Fruit fly (Drosophila melanogaster): ENCODE measurements around the gene bond.

Gene bond

dm6 chr3R:22573590-22573989 lies 23.1 kb downstream of the bond start (continued):
- TF ChIP-seq dmrt99B (tag; optimal IDR thresholded peaks at IDR 0.05) (peak; percentile 13), CG15514 (GFP tag; optimal IDR thresholded peaks at IDR 0.05) (peak; percentile 17)

dm6 chr3R:22576096-22576697 lies 25.7 kb downstream of the bond start:
- TF ChIP-seq CG10267 (tag; optimal IDR thresholded peaks at IDR 0.05) (no peak), CG9727 (GFP tag; optimal IDR thresholded peaks at IDR 0.05) (no peak), CG17912 (GFP tag; optimal IDR thresholded peaks at IDR 0.05) (no peak), Drgx (GFP tag; IDR thresholded peaks at IDR 0.05) (peak; percentile 34; the same call in 1 of the 2 replicates), NC2β (GFP tag; optimal IDR thresholded peaks at IDR 0.05) (no peak), Ets65A (GFP tag) (peak; percentile 25), Med (GFP tag) (peak; percentile 6), grau (tag; optimal IDR thresholded peaks at IDR 0.05) (peak; percentile 26), Pdp1 (GFP tag; optimal IDR thresholded peaks at IDR 0.05) (peak in 1 of 2 experiments; percentile 13), CG2202 (tag; optimal IDR thresholded peaks at IDR 0.05) (no peak), sens (GFP tag) (peak; percentile 59), hkb (optimal IDR thresholded peaks at IDR 0.05) (no peak), hkb (GFP tag; IDR thresholded peaks at IDR 0.05) (no peak)

DNA sequence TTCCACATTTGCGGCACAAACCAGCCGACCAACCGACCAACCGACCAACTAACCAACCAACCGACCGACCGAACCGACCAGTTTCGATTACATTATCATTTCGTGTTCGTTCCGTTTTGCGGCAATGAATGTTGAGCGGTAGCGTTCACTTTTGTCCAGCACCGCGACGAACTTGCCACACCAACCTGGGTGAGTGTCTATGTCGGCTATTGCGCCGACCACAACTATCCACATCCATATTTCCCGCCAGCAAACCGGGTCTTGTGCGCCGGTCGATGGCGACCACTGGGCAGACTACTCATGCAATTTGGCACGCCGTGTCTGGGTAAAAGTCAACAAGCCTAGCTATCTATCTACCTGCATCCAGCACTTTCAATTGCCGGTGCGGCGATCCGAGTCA lies 26.5 kb downstream of the bond start:
- TF ChIP-seq slou (GFP tag; optimal IDR thresholded peaks at IDR 0.05) (no peak), CG5180 (GFP tag; optimal IDR thresholded peaks at IDR 0.05) (peak; percentile 73), CG6175 (GFP tag; IDR thresholded peaks at IDR 0.05) (peak; percentile 55; the same call in 1 of the 3 replicates), knrl (GFP tag; IDR thresholded peaks at IDR 0.05; ENCODE audit: partially characterized antibody) (no peak)

DNA sequence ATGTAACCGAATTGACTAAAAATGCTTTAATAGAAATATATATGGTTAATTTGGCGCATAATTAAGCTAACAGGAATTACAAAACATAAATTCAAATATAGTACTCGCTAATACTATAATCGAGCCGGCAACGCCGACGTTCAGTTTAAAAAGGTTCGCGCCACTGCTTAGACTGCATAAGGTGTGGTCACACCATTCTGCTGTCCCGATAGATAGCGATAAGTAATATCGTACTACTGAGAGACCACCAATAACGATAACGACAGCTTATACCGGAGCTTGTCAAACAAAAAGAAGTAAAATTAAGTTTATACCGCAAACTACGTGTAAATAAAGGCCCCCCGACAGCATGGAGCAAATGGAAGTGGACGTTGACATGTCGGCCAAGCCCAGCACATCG lies 30.1 kb downstream of the bond start, which contains the start of gene CSN6:
CSN6 (plus strand) TSS at position 228 of the 400 bp plus-strand sequence.
- no peak for TF ChIP-seq CG1792 (GFP tag; optimal IDR thresholded peaks at IDR 0.05)
- TF ChIP-seq CG10147 (GFP tag; optimal IDR thresholded peaks at IDR 0.05): no peak
- peak; percentile 41 for TF ChIP-seq Abd-B (GFP tag; optimal IDR thresholded peaks at IDR 0.05)
- no peak for TF ChIP-seq CG15269 (tag; optimal IDR thresholded peaks at IDR 0.05)
- TF ChIP-seq E2f2 (GFP tag; IDR thresholded peaks at IDR 0.05): peak; percentile 91
- peak; percentile 99 for TF ChIP-seq pzg (GFP tag; optimal IDR thresholded peaks at IDR 0.05)
- TF ChIP-seq CG18476 (GFP tag; optimal IDR thresholded peaks at IDR 0.05): peak; percentile 9
- no peak for TF ChIP-seq CG8089 (GFP tag; optimal IDR thresholded peaks at IDR 0.05)
- peak; percentile 27 for TF ChIP-seq CG17186 (GFP tag; optimal IDR thresholded peaks at IDR 0.05)
- peak; percentile 93 for TF ChIP-seq CG9797 (GFP tag; optimal IDR thresholded peaks at IDR 0.05)
- TF ChIP-seq cad (GFP tag; optimal IDR thresholded peaks at IDR 0.05): no peak
- 0 out of 2 replicates have a peak, but pooled peaks have one; percentile 24 for TF ChIP-seq sob (GFP tag; IDR thresholded peaks at IDR 0.05)
- TF ChIP-seq CG34376 (GFP tag; optimal IDR thresholded peaks at IDR 0.05): peak; percentile 60
- TF ChIP-seq zen (tag; optimal IDR thresholded peaks at IDR 0.05): peak; percentile 27
- TF ChIP-seq tin (GFP tag; optimal IDR thresholded peaks at IDR 0.05): peak; percentile 1
- TF ChIP-seq z (GFP tag; IDR thresholded peaks at IDR 0.05): no peak
- peak; percentile 82 for TF ChIP-seq Dll (GFP tag; IDR thresholded peaks at IDR 0.05; ENCODE audit: partially characterized antibody)
- TF ChIP-seq mld (GFP tag; IDR thresholded peaks at IDR 0.05; ENCODE audit: partially characterized antibody): peak; percentile 75
- TF ChIP-seq CG4820 (GFP tag; optimal IDR thresholded peaks at IDR 0.05): no peak
- TF ChIP-seq Eip74EF (GFP tag; optimal IDR thresholded peaks at IDR 0.05): no peak
- TF ChIP-seq Hr78 (GFP tag; optimal IDR thresholded peaks at IDR 0.05): no peak
- peak; percentile 8 for TF ChIP-seq grau (tag; optimal IDR thresholded peaks at IDR 0.05)
- peak; percentile 87 for TF ChIP-seq Dp (GFP tag; optimal IDR thresholded peaks at IDR 0.05)
- TF ChIP-seq nerfin-2 (GFP tag; IDR thresholded peaks at IDR 0.05; ENCODE audit: partially characterized antibody): peak; percentile 88
- TF ChIP-seq vvl (GFP tag; IDR thresholded peaks at IDR 0.05): peak; percentile 31; the same call in 1 of the 2 replicates
- TF ChIP-seq HHEX (GFP tag; optimal IDR thresholded peaks at IDR 0.05): no peak
- TF ChIP-seq CG7963 (GFP tag; IDR thresholded peaks at IDR 0.05; ENCODE audit: partially characterized antibody): peak; percentile 79

Measured in whole organism, embryonic.